Fruit fly (Drosophila melanogaster) Kc167 (cell line): ENCODE data around the gene CG14086.

Experiments used
- Myc ChIP-seq: fragments of >200 bp; optimal IDR thresholded peaks from 2 replicates; lab custom pipeline; 2017; ENCODE audit warnings: missing external identifiers
- Sin3A ChIP-seq: fragments of >200 bp; optimal IDR thresholded peaks from 2 replicates; lab custom pipeline; 2018; ENCODE audit warnings: missing external identifiers
- h ChIP-seq: fragments of >200 bp; optimal IDR thresholded peaks from 3 replicates; lab custom pipeline; 2018; ENCODE audit warnings: missing external identifiers
- insv ChIP-seq: fragments of >200 bp; optimal IDR thresholded peaks from 3 replicates; lab custom pipeline; 2018; ENCODE audit warnings: missing external identifiers
- psq ChIP-seq: fragments of >200 bp; optimal IDR thresholded peaks from 2 replicates; lab custom pipeline; 2017; ENCODE audit warnings: missing external identifiers
- ttk ChIP-seq: sonication (Bioruptor generic); optimal IDR thresholded peaks from 2 replicates; lab custom pipeline; 2017; ENCODE audit warnings: missing external identifiers

Gene CG14086

dm6 chr3L:19270542-19270941, 5.0 kb upstream of the CG14086 start, which contains the start of gene CG14088:
Gene CG14088, minus strand, starts transcription at chr3L:19270642.
- no peak for TF ChIP-seq Sin3A (lab: Kevin White, UChicago)
- no peak for TF ChIP-seq psq (lab: Kevin White, UChicago)
- no peak for TF ChIP-seq insv
- no peak for TF ChIP-seq Myc (lab: Kevin White, UChicago)
- no peak for TF ChIP-seq h (lab: Kevin White, UChicago)
- TF ChIP-seq ttk (lab: Kevin White, UChicago), result no peak

- TF ChIP-seq Sin3A (lab: Kevin White, UChicago) (no peak), Myc (lab: Kevin White, UChicago) (no peak), h (lab: Kevin White, UChicago) (no peak), insv (no peak), ttk (lab: Kevin White, UChicago) (no peak), psq (lab: Kevin White, UChicago) (no peak)
Observed at dm6 chr3L:19280283-19280682, 4.7 kb downstream of the CG14086 start.

- TF ChIP-seq psq (lab: Kevin White, UChicago) (no peak), h (lab: Kevin White, UChicago) (no peak), Myc (lab: Kevin White, UChicago) (no peak), ttk (lab: Kevin White, UChicago) (no peak), Sin3A (lab: Kevin White, UChicago) (no peak), insv (no peak)
Observed at dm6 chr3L:19280700-19281099, 5.1 kb downstream of the CG14086 start, which contains the start of gene CG14089. Gene CG14089, minus strand, starts transcription at chr3L:19280800.

- TF ChIP-seq psq (lab: Kevin White, UChicago) (no peak), ttk (lab: Kevin White, UChicago) (no peak), Myc (lab: Kevin White, UChicago) (no peak), insv (no peak), h (lab: Kevin White, UChicago) (no peak), Sin3A (lab: Kevin White, UChicago) (no peak)
Observed at dm6 chr3L:19288395-19288969, 12.9 kb downstream of the CG14086 start.

- TF ChIP-seq insv (no peak), ttk (lab: Kevin White, UChicago) (no peak), psq (lab: Kevin White, UChicago) (no peak), Sin3A (lab: Kevin White, UChicago) (no peak), Myc (lab: Kevin White, UChicago) (no peak), h (lab: Kevin White, UChicago) (no peak)
Observed at dm6 chr3L:19289411-19289810, 13.8 kb downstream of the CG14086 start.

- no peak for TF ChIP-seq psq (lab: Kevin White, UChicago)
Observed at dm6 chr3L:19291465-19292413, 16.1 kb downstream of the CG14086 start.

- TF ChIP-seq Sin3A (lab: Kevin White, UChicago) (no peak), h (lab: Kevin White, UChicago) (no peak), psq (lab: Kevin White, UChicago) (no peak), ttk (lab: Kevin White, UChicago) (no peak), insv (no peak), Myc (lab: Kevin White, UChicago) (no peak)
Observed at dm6 chr3L:19292440-19293175, 17.0 kb downstream of the CG14086 start, which contains the start of gene Gbs-76A. Gene Gbs-76A, minus strand, starts transcription at chr3L:19292766.

dm6 chr3L:19293178-19293741, 17.7 kb downstream of the CG14086 start:
- TF ChIP-seq ttk (lab: Kevin White, UChicago), result no peak

- TF ChIP-seq psq (lab: Kevin White, UChicago) (no peak), ttk (lab: Kevin White, UChicago) (no peak), Myc (lab: Kevin White, UChicago) (no peak), h (lab: Kevin White, UChicago) (no peak), insv (no peak), Sin3A (lab: Kevin White, UChicago) (no peak)
Observed at dm6 chr3L:19294235-19294612, 18.6 kb downstream of the CG14086 start, which contains the start of gene fal. Gene fal, plus strand, starts transcription at chr3L:19294564.

- no peak for TF ChIP-seq Myc (lab: Kevin White, UChicago)
- TF ChIP-seq Sin3A (lab: Kevin White, UChicago), result no peak
- TF ChIP-seq h (lab: Kevin White, UChicago), result no peak
- TF ChIP-seq ttk (lab: Kevin White, UChicago), result no peak
- no peak for TF ChIP-seq insv
- TF ChIP-seq psq (lab: Kevin White, UChicago), result no peak
Observed at dm6 chr3L:19294613-19295299, 19.2 kb downstream of the CG14086 start.

dm6 chr3L:19314877-19315276, 39.3 kb downstream of the CG14086 start:
- TF ChIP-seq ttk (lab: Kevin White, UChicago), result no peak
- no peak for TF ChIP-seq Sin3A (lab: Kevin White, UChicago)
- TF ChIP-seq Myc (lab: Kevin White, UChicago), result no peak
- no peak for TF ChIP-seq h (lab: Kevin White, UChicago)
- TF ChIP-seq insv, result no peak
- no peak for TF ChIP-seq psq (lab: Kevin White, UChicago)
